Fruit fly (Drosophila melanogaster) whole organism, prepupa: ENCODE measurements around the gene Gbs-70E.

Experiments
- Blimp-1 ChIP-seq: fragments of 200-800 bp; sonication (Bioruptor generic); optimal IDR thresholded peaks from 3 replicates; lab custom pipeline; 2017; ENCODE audit warnings: missing biosample characterization, missing genetic modification characterization, mild to moderate bottlenecking, moderate library complexity, missing genetic modification reagents
- CG11902 ChIP-seq: fragments of 200-800 bp; sonication (Bioruptor generic); optimal IDR thresholded peaks from 3 replicates; lab custom pipeline; 2016; ENCODE audit warnings: missing biosample characterization, missing genetic modification characterization
- CG32006 ChIP-seq: fragments of 200-800 bp; sonication (Bioruptor generic); optimal IDR thresholded peaks from 3 replicates; lab custom pipeline; 2017; ENCODE audit warnings: missing biosample characterization, mild to moderate bottlenecking, missing genetic modification characterization
- CG6163 ChIP-seq: fragments of 200-800 bp; sonication (Bioruptor generic); IDR thresholded peaks from 3 replicates; pipeline ENCODE4 v1.3.6; 2022; ENCODE audit warnings: missing biosample characterization, missing genetic modification characterization
- CG6854 ChIP-seq: fragments of 200-800 bp; sonication (Bioruptor generic); optimal IDR thresholded peaks from 2 replicates; lab custom pipeline; 2017; ENCODE audit warnings: missing biosample characterization, mild to moderate bottlenecking, missing genetic modification characterization
- CG8119 ChIP-seq: fragments of 200-800 bp; sonication (Bioruptor generic); IDR thresholded peaks from 3 replicates; pipeline ENCODE4 v1.3.6; 2022; ENCODE audit warnings: missing biosample characterization, missing genetic modification characterization
- Hr39 ChIP-seq: fragments of 200-800 bp; sonication (Bioruptor generic); optimal IDR thresholded peaks from 2 replicates; lab custom pipeline; 2016; ENCODE audit warnings: missing biosample characterization, missing genetic modification characterization
- OdsH ChIP-seq: fragments of 200-800 bp; sonication (Bioruptor generic); optimal IDR thresholded peaks from 3 replicates; lab custom pipeline; 2016; ENCODE audit warnings: missing biosample characterization, missing genetic modification characterization
- Sox102F ChIP-seq: fragments of 200-800 bp; sonication (Bioruptor generic); optimal IDR thresholded peaks from 2 replicates; lab custom pipeline; 2016; ENCODE audit warnings: missing biosample characterization, mild to moderate bottlenecking, missing genetic modification characterization
- dsx ChIP-seq: fragments of 200-800 bp; optimal IDR thresholded peaks from 3 replicates; lab custom pipeline; 2019; ENCODE audit warnings: missing biosample characterization, mild to moderate bottlenecking, missing genetic modification characterization, moderate library complexity; ENCODE audit not compliant: poor library complexity, severe bottlenecking
- esn ChIP-seq: fragments of 200-800 bp; sonication (Bioruptor generic); optimal IDR thresholded peaks from 2 replicates; lab custom pipeline; 2016; ENCODE audit warnings: missing biosample characterization, mild to moderate bottlenecking, missing genetic modification characterization, moderate library complexity
- vri ChIP-seq: fragments of 200-800 bp; sonication (Bioruptor generic); optimal IDR thresholded peaks from 3 replicates; lab custom pipeline; 2016; ENCODE audit warnings: missing biosample characterization, mild to moderate bottlenecking, missing genetic modification characterization

DNA sequence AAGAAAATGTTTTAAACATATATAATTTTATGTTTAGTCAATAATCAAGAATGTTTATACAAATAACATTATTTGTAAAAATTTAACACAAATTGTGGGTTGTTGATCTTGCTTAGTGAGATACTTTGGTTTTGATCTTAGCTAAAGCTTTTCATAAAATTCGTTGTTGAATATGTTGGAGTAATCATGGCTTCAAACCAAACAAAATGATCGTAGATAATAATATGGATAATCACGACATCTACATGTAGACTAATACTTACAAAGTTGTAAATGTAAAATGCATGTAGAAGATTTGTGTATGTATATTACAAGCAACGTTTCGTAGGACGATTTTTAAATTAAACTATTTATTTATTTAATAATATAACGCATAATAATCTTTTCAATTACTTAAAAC is 37.5 kb downstream of the Gbs-70E start:
- TF ChIP-seq Hr39 (GFP tag; lab: Kevin White, UChicago), result no peak
- TF ChIP-seq OdsH, result no peak
- no peak for TF ChIP-seq CG6854 (GFP tag; lab: Kevin White, UChicago)
- no peak for TF ChIP-seq Blimp-1 (GFP tag; lab: Kevin White, UChicago)
- TF ChIP-seq esn (GFP tag; lab: Kevin White, UChicago), result no peak
- TF ChIP-seq dsx (GFP tag; lab: Kevin White, UChicago), result peak; percentile 72
- TF ChIP-seq vri, result no peak
- TF ChIP-seq Sox102F (GFP tag; lab: Kevin White, UChicago), result no peak
- no peak for TF ChIP-seq CG11902 (GFP tag; lab: Kevin White, UChicago)
- TF ChIP-seq CG8119, result no peak
- no peak for TF ChIP-seq CG32006 (GFP tag; lab: Kevin White, UChicago)
- no peak for TF ChIP-seq CG6163
